Fruit fly (Drosophila melanogaster): ENCODE data around the gene CG4073.
A peak's percentile ranks its signal among the peaks of the same experiment; 100 is the strongest.

Gene CG4073

dm6 chr3R:10760966-10761855, 46.6 kb downstream of the CG4073 start, which contains the start of the genes MED7 and Cap-H2 (continued):
- TF ChIP-seq Dad (GFP tag; optimal IDR thresholded peaks at IDR 0.05), result peak; percentile 65
- TF ChIP-seq otp (GFP tag; IDR thresholded peaks at IDR 0.05), result peak; percentile 40; the same call in 1 of the 3 replicates
- TF ChIP-seq CG43689 (GFP tag; IDR thresholded peaks at IDR 0.05), result no peak
- TF ChIP-seq CG13775 (GFP tag; optimal IDR thresholded peaks at IDR 0.05), result peak; percentile 84
- peak; percentile 100 for TF ChIP-seq CG3995 (GFP tag; optimal IDR thresholded peaks at IDR 0.05)
- TF ChIP-seq CG11398 (GFP tag; optimal IDR thresholded peaks at IDR 0.05), result no peak
- TF ChIP-seq Fer1 (GFP tag; optimal IDR thresholded peaks at IDR 0.05), result peak; percentile 70
- peak; percentile 86; the same call in 2 of the 3 replicates for TF ChIP-seq CG11456 (GFP tag; IDR thresholded peaks at IDR 0.05)
- TF ChIP-seq bigmax (GFP tag; optimal IDR thresholded peaks at IDR 0.05), result no peak
- peak; percentile 23 for TF ChIP-seq CG12219 (GFP tag; optimal IDR thresholded peaks at IDR 0.05)
- no peak for TF ChIP-seq Eip74EF (GFP tag; optimal IDR thresholded peaks at IDR 0.05)
- no peak for TF ChIP-seq sc (optimal IDR thresholded peaks at IDR 0.05)
- peak; percentile 3 for TF ChIP-seq sc (GFP tag; optimal IDR thresholded peaks at IDR 0.05)
- TF ChIP-seq zfh1 (GFP tag; IDR thresholded peaks at IDR 0.05), result peak; percentile 88
- peak; percentile 80 for TF ChIP-seq CG8944 (GFP tag; optimal IDR thresholded peaks at IDR 0.05)
- TF ChIP-seq CG8290 (GFP tag; optimal IDR thresholded peaks at IDR 0.05), result peak; percentile 79
- TF ChIP-seq CG8290 (tag; optimal IDR thresholded peaks at IDR 0.05), result peak in 1 of 2 experiments; percentile 68
- TF ChIP-seq psq (GFP tag; optimal IDR thresholded peaks at IDR 0.05), result peak; percentile 97
- TF ChIP-seq CG17612 (GFP tag; IDR thresholded peaks at IDR 0.05), result peak; percentile 55; the same call in 1 of the 2 replicates
- TF ChIP-seq Opbp (GFP tag; IDR thresholded peaks at IDR 0.05; ENCODE audit: partially characterized antibody), result peak; percentile 96
- peak; percentile 26 for TF ChIP-seq CG10274 (GFP tag; optimal IDR thresholded peaks at IDR 0.05)
- no peak for TF ChIP-seq hth (optimal IDR thresholded peaks at IDR 0.05)
- TF ChIP-seq Atf6 (GFP tag; IDR thresholded peaks at IDR 0.05), result peak; percentile 82
- TF ChIP-seq disco-r (GFP tag; optimal IDR thresholded peaks at IDR 0.05), result peak; percentile 12
- TF ChIP-seq eve (GFP tag; optimal IDR thresholded peaks at IDR 0.05), result no peak
- TF ChIP-seq CG9215 (GFP tag; IDR thresholded peaks at IDR 0.05), result peak; percentile 100
- TF ChIP-seq tll (GFP tag; optimal IDR thresholded peaks at IDR 0.05), result peak; percentile 56 to 78
- peak; percentile 56; the same call in 1 of the 3 replicates for TF ChIP-seq CG6175 (GFP tag; IDR thresholded peaks at IDR 0.05)
- peak; percentile 72 for TF ChIP-seq jumu (GFP tag; optimal IDR thresholded peaks at IDR 0.05)
- TF ChIP-seq gfzf (GFP tag; optimal IDR thresholded peaks at IDR 0.05), result peak; percentile 39
- peak; percentile 74 for TF ChIP-seq NfI (GFP tag; optimal IDR thresholded peaks at IDR 0.05)
- TF ChIP-seq Meics (GFP tag; optimal IDR thresholded peaks at IDR 0.05), result peak; percentile 72
- TF ChIP-seq CG30431 (GFP tag; optimal IDR thresholded peaks at IDR 0.05), result peak; percentile 52
- TF ChIP-seq CG18619 (GFP tag; optimal IDR thresholded peaks at IDR 0.05), result peak; percentile 52
- no peak for TF ChIP-seq CG10321 (GFP tag; IDR thresholded peaks at IDR 0.05)
- TF ChIP-seq CG11085 (GFP tag; IDR thresholded peaks at IDR 0.05), result peak; percentile 65
- TF ChIP-seq CG16779 (GFP tag; IDR thresholded peaks at IDR 0.05), result 0 out of 2 replicates have a peak, but pooled peaks have one; percentile 59
- peak; percentile 50 for TF ChIP-seq pb (GFP tag; optimal IDR thresholded peaks at IDR 0.05)
- peak; percentile 50 for TF ChIP-seq Side (GFP tag; optimal IDR thresholded peaks at IDR 0.05)
- peak; percentile 81 for TF ChIP-seq CG10267 (tag; optimal IDR thresholded peaks at IDR 0.05)
- TF ChIP-seq CG10979 (tag; optimal IDR thresholded peaks at IDR 0.05), result peak; percentile 67
- no peak for TF ChIP-seq NK7.1 (GFP tag; optimal IDR thresholded peaks at IDR 0.05)
- 0 out of 2 replicates have a peak, but pooled peaks have one; percentile 18 for TF ChIP-seq dati (GFP tag; IDR thresholded peaks at IDR 0.05)
- peak; percentile 99 for TF ChIP-seq Doc3 (GFP tag; IDR thresholded peaks at IDR 0.05; ENCODE audit: partially characterized antibody)
- peak; percentile 68 for TF ChIP-seq twi (tag; optimal IDR thresholded peaks at IDR 0.05)
- TF ChIP-seq Ada2b (GFP tag; IDR thresholded peaks at IDR 0.05), result peak; percentile 81
- peak; percentile 62; the same call in 1 of the 3 replicates for TF ChIP-seq CG2889 (GFP tag; IDR thresholded peaks at IDR 0.05)
- TF ChIP-seq CG1529 (GFP tag; optimal IDR thresholded peaks at IDR 0.05), result peak; percentile 3
- peak; percentile 68 for TF ChIP-seq HHEX (GFP tag; optimal IDR thresholded peaks at IDR 0.05)
